1 fruit fly cellular context compared by ENCODE assay signal in genomic region chr3R:25631079-25631478, dm6.
A peak's percentile ranks its signal among the peaks of the same experiment; 100 is the strongest.
TF ChIP-seq lines count a peak whose summit lies in the region.

No protein-coding gene starts in this region.

TF ChIP-seq in whole organism, embryonic, 481 proteins besides CTCF, POLR2A, EP300 and RAD21 (continued from another document):
- TF ChIP-seq CG11085 (GFP tag; IDR thresholded peaks at IDR 0.05; lab: Robert Waterston, UW) (peak; percentile 44; the same call in 1 of the 2 replicates), pan (optimal IDR thresholded peaks at IDR 0.05; lab: Kevin White, UChicago) (no peak), pan (GFP tag; optimal IDR thresholded peaks at IDR 0.05 in 1 of 2, IDR thresholded peaks at IDR 0.05 in 1 of 2) (peak in 1 of 2 experiments; percentile 75), HLH4C (GFP tag; IDR thresholded peaks at IDR 0.05; lab: Robert Waterston, UW; ENCODE audit: partially characterized antibody) (no peak), CG17385 (GFP tag; optimal IDR thresholded peaks at IDR 0.05; lab: Kevin White, UChicago) (peak; percentile 64), Myb (GFP tag; optimal IDR thresholded peaks at IDR 0.05; lab: Kevin White, UChicago) (peak; percentile 46), CG3281 (GFP tag; optimal IDR thresholded peaks at IDR 0.05; lab: Kevin White, UChicago) (peak; percentile 48), ash1 (GFP tag; optimal IDR thresholded peaks at IDR 0.05; lab: Kevin White, UChicago) (no peak), CG10431 (GFP tag; optimal IDR thresholded peaks at IDR 0.05; lab: Kevin White, UChicago) (peak; percentile 23), ham (GFP tag; IDR thresholded peaks at IDR 0.05; lab: Robert Waterston, UW) (no peak), sob (GFP tag; IDR thresholded peaks at IDR 0.05; lab: Robert Waterston, UW) (peak; percentile 72)
